Fruit fly (Drosophila melanogaster): ENCODE data around the gene CG34428.

The CG34428 gene

DNA sequence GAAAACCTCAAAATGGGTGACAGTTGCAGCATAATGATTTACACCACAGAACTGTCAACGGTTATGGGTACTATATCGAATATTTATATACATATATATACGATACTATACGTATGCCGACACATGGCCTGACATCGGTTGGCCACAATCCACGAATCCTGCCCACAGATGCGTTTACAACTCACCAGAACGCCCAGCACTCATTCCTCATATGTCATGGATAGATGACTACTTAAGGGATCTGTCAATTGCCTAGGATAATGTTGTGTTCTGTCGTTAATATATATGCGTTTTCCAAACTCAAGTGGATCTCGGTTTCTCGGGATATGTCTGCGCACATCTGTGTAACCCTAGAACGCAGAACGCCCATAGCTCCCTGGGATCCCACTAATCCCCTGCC, 3.1 kb upstream of the CG34428 start:
- TF ChIP-seq CG7987 (GFP tag; optimal IDR thresholded peaks at IDR 0.05) (no peak), twi (tag; optimal IDR thresholded peaks at IDR 0.05) (peak; percentile 94), zfh1 (GFP tag; IDR thresholded peaks at IDR 0.05) (no peak), CG14710 (tag; optimal IDR thresholded peaks at IDR 0.05) (no peak)

DNA sequence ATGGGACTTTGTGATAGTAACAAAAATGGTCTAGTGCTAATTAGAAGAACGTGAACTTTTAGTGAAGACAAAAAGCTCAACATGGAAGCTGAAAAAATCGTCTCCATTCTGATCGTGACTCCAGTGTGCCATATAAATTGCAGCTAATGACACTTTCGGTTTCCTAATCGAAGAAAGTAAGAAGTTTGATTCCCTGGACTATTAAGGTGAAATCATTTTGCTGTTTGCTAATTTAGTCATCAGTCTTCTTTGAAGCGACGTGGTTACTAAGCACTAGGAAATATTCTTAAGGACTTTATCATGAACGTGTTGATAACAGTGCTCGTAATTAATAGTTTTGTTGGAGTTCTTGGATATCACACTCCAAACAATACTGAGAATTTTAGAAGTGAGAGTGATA, 1.2 kb downstream of the CG34428 start, which contains the start of gene CG34429:
TSS of gene CG34429 (plus strand) at position 301 of the 400 bp plus-strand sequence.
- TF ChIP-seq CG10147 (GFP tag; optimal IDR thresholded peaks at IDR 0.05) (no peak), Blimp-1 (GFP tag; optimal IDR thresholded peaks at IDR 0.05) (peak; percentile 48)

DNA sequence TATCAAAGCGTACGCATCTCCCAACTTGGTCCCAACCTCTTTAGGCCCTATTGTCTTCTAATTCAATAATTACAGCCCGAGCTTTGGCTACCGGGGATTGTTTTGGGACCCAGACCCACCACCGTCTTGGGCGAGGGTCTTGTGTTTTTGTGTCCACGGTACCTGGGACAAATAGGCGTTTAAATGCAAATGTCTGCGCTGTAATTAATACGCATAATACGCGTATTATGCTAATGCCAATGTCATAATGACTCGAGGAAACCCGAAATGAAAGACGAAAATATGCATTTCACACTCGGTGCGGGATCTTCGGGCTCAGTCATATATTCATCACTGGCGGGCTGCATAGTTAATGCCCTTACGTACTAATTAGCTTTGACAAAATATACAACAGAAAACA, 2.8 kb downstream of the CG34428 start:
- no peak for TF ChIP-seq CG30020 (tag; optimal IDR thresholded peaks at IDR 0.05)
- peak; percentile 76 for TF ChIP-seq oc (tag; optimal IDR thresholded peaks at IDR 0.05)
- TF ChIP-seq mld (GFP tag; IDR thresholded peaks at IDR 0.05; ENCODE audit: partially characterized antibody): no peak
- no peak for TF ChIP-seq B-H2 (GFP tag; optimal IDR thresholded peaks at IDR 0.05)
- peak; percentile 42 for TF ChIP-seq abd-A (tag; optimal IDR thresholded peaks at IDR 0.05)
- TF ChIP-seq CkIIα-i1 (GFP tag; IDR thresholded peaks at IDR 0.05): no peak
- no peak for TF ChIP-seq ttk (GFP tag; IDR thresholded peaks at IDR 0.05)
- no peak for TF ChIP-seq Opbp (GFP tag; IDR thresholded peaks at IDR 0.05; ENCODE audit: partially characterized antibody)
- TF ChIP-seq inv (GFP tag; IDR thresholded peaks at IDR 0.05; ENCODE audit: partially characterized antibody): no peak
- no peak for TF ChIP-seq Antp (GFP tag; optimal IDR thresholded peaks at IDR 0.05)
- TF ChIP-seq Awh (GFP tag; IDR thresholded peaks at IDR 0.05): peak; percentile 71
- TF ChIP-seq aop (GFP tag; IDR thresholded peaks at IDR 0.05): no peak
- TF ChIP-seq CG17612 (GFP tag; IDR thresholded peaks at IDR 0.05): no peak
- TF ChIP-seq CG12155 (GFP tag; optimal IDR thresholded peaks at IDR 0.05): no peak
- TF ChIP-seq sens-2 (GFP tag; IDR thresholded peaks at IDR 0.05): no peak
- TF ChIP-seq Asciz (GFP tag; optimal IDR thresholded peaks at IDR 0.05): no peak
- TF ChIP-seq vvl (GFP tag; IDR thresholded peaks at IDR 0.05): peak; percentile 79; the same call in 1 of the 2 replicates
- TF ChIP-seq Vsx1 (GFP tag; optimal IDR thresholded peaks at IDR 0.05): peak; percentile 26
- TF ChIP-seq eyg (GFP tag; optimal IDR thresholded peaks at IDR 0.05): no peak
- no peak for TF ChIP-seq H15 (GFP tag; IDR thresholded peaks at IDR 0.05)
- no peak for TF ChIP-seq CG13123 (GFP tag; optimal IDR thresholded peaks at IDR 0.05)
- peak; percentile 33 for TF ChIP-seq gsb-n (tag; optimal IDR thresholded peaks at IDR 0.05)

DNA sequence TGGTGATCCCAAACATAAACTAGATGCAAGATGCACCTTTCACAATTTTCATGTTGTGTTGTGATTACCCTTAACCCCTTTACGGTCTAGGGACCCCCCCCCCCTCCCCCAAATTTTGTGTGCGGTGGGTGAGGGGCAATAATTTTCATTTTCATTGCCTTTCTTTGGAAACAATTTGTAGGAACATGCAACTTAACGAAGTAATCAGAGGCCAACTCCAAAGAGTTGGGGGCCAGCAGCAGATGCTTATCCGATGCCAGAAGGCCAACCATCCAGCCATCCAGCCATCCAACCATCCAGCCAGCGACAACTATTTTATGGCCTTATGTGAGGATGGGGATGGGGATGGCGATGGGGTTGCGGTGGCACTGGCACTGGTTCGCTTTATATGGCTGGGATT, 3.4 kb downstream of the CG34428 start:
- TF ChIP-seq CG9215 (GFP tag; IDR thresholded peaks at IDR 0.05) (no peak), CG32772 (GFP tag; IDR thresholded peaks at IDR 0.05) (no peak), CG4617 (GFP tag; optimal IDR thresholded peaks at IDR 0.05; ENCODE audit: borderline replicate concordance) (no peak), CG10147 (GFP tag; optimal IDR thresholded peaks at IDR 0.05) (no peak), btn (GFP tag; optimal IDR thresholded peaks at IDR 0.05) (no peak), CG14050 (GFP tag; IDR thresholded peaks at IDR 0.05) (no peak), Kr (GFP tag; optimal IDR thresholded peaks at IDR 0.05) (no peak), CG16813 (GFP tag; IDR thresholded peaks at IDR 0.05; ENCODE audit: partially characterized antibody) (0 out of 3 replicates have a peak, but pooled peaks have one; percentile 13), phol (tag; optimal IDR thresholded peaks at IDR 0.05) (no peak), mam (GFP tag; optimal IDR thresholded peaks at IDR 0.05) (no peak), nom (GFP tag; optimal IDR thresholded peaks at IDR 0.05) (no peak), ATbp (GFP tag; optimal IDR thresholded peaks at IDR 0.05) (no peak), pzg (GFP tag; optimal IDR thresholded peaks at IDR 0.05) (no peak), eve (GFP tag; optimal IDR thresholded peaks at IDR 0.05) (no peak), usp (GFP tag; optimal IDR thresholded peaks at IDR 0.05) (no peak), gem (tag; optimal IDR thresholded peaks at IDR 0.05) (no peak), CG8281 (tag; optimal IDR thresholded peaks at IDR 0.05) (peak; percentile 9), CG3838 (GFP tag; optimal IDR thresholded peaks at IDR 0.05) (no peak), CG31224 (GFP tag; IDR thresholded peaks at IDR 0.05) (no peak), Ets97D (GFP tag; optimal IDR thresholded peaks at IDR 0.05) (no peak), Awh (GFP tag; IDR thresholded peaks at IDR 0.05) (peak; percentile 9; the same call in 1 of the 2 replicates), stwl (tag; optimal IDR thresholded peaks at IDR 0.05) (no peak)

All from whole organism, embryonic.